Fruit fly (Drosophila melanogaster) whole organism: Measurements from ENCODE around the gene Syx18.

Source experiments
- CG8478 ChIP-seq: fragments of >200 bp; optimal IDR thresholded peaks from 2 replicates; lab custom pipeline; 2018; ENCODE audit warnings: inconsistent platforms
- Dll ChIP-seq: fragments of >200 bp; optimal IDR thresholded peaks from 2 replicates; lab custom pipeline; 2017
- EcR ChIP-seq, 2 experiments: fragments of >200 bp; optimal IDR thresholded peaks; 2 replicates each; lab custom pipeline; 2017; ENCODE audit warnings: missing biosample characterization in 2 of 2, missing genetic modification characterization in 2 of 2, missing genetic modification reagents in 2 of 2
- pan ChIP-seq: fragments of >200 bp; optimal IDR thresholded peaks from 2 replicates; lab custom pipeline; 2017
- psq ChIP-seq: fragments of >200 bp; optimal IDR thresholded peaks from 2 replicates; lab custom pipeline; 2017
- usp ChIP-seq: fragments of >200 bp; optimal IDR thresholded peaks from 2 replicates; lab custom pipeline; 2017; ENCODE audit warnings: missing biosample characterization, missing genetic modification characterization, mixed read lengths

The Syx18 gene

dm6 chr3R:24625517-24625925, at the start of gene Syx18, which contains the start of gene atl:
Gene Syx18, minus strand, starts transcription at chr3R:24625562.
Gene atl, plus strand, starts transcription at chr3R:24625671.
- no peak for TF ChIP-seq psq (lab: Kevin White, UChicago)
- no peak for TF ChIP-seq usp
- TF ChIP-seq CG8478, result no peak
- TF ChIP-seq EcR (GFP tag; optimal IDR thresholded peaks at IDR 0.05; lab: Kevin White, UChicago), result no peak
- TF ChIP-seq pan (lab: Kevin White, UChicago), result no peak
- TF ChIP-seq Dll (lab: Kevin White, UChicago), result no peak

DNA sequence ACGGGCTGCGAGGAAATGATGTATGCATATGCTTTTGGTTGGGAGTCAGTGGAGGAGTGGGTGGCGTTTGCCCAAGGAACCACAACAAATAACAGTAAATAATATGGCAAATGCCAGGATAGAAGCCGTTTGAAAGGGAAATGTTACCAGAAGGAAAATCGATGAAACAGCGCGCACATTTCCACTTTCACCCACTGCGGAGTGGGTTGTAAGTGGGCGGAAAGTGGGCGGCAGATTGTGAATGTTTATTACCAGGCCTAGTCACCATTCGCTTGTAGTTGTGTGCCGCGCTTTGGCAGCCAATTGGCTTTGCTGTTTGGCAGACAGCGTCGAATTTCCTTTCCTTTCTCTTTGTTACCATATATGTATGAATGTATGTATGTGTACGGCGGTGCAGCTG, 46.3 kb upstream of the Syx18 start:
- TF ChIP-seq usp, result no peak
- TF ChIP-seq CG8478, result no peak
- no peak for TF ChIP-seq pan (lab: Kevin White, UChicago)
- no peak for TF ChIP-seq Dll (lab: Kevin White, UChicago)
- TF ChIP-seq EcR (GFP tag; optimal IDR thresholded peaks at IDR 0.05; lab: Kevin White, UChicago), result no peak
- TF ChIP-seq psq (lab: Kevin White, UChicago), result no peak

dm6 chr3R:24667538-24668207, 42.3 kb upstream of the Syx18 start:
- TF ChIP-seq Dll (lab: Kevin White, UChicago) (peak; percentile 68), pan (lab: Kevin White, UChicago) (no peak)

dm6 chr3R:24663044-24663443, 37.7 kb upstream of the Syx18 start:
- TF ChIP-seq EcR (GFP tag; optimal IDR thresholded peaks at IDR 0.05; lab: Kevin White, UChicago) (no peak), usp (no peak), psq (lab: Kevin White, UChicago) (no peak)

- TF ChIP-seq Dll (lab: Kevin White, UChicago) (no peak), CG8478 (no peak), EcR (GFP tag; optimal IDR thresholded peaks at IDR 0.05; lab: Kevin White, UChicago) (no peak), pan (lab: Kevin White, UChicago) (no peak), usp (no peak), psq (lab: Kevin White, UChicago) (no peak)
Observed at dm6 chr3R:24662412-24662796, 37.0 kb upstream of the Syx18 start, which contains the start of gene slo. Gene slo, plus strand, starts transcription at chr3R:24662491.

- no peak for TF ChIP-seq EcR (GFP tag; optimal IDR thresholded peaks at IDR 0.05; lab: Kevin White, UChicago)
Observed at dm6 chr3R:24661679-24662411, 36.5 kb upstream of the Syx18 start, which contains the start of gene Ppox. Gene Ppox, minus strand, starts transcription at chr3R:24661851.

dm6 chr3R:24659173-24659846, 33.9 kb upstream of the Syx18 start, which contains the start of gene CG31126:
Gene CG31126, plus strand, starts transcription at chr3R:24659621.
- TF ChIP-seq psq (lab: Kevin White, UChicago) (no peak), Dll (lab: Kevin White, UChicago) (no peak), pan (lab: Kevin White, UChicago) (no peak), CG8478 (no peak), usp (no peak)

DNA sequence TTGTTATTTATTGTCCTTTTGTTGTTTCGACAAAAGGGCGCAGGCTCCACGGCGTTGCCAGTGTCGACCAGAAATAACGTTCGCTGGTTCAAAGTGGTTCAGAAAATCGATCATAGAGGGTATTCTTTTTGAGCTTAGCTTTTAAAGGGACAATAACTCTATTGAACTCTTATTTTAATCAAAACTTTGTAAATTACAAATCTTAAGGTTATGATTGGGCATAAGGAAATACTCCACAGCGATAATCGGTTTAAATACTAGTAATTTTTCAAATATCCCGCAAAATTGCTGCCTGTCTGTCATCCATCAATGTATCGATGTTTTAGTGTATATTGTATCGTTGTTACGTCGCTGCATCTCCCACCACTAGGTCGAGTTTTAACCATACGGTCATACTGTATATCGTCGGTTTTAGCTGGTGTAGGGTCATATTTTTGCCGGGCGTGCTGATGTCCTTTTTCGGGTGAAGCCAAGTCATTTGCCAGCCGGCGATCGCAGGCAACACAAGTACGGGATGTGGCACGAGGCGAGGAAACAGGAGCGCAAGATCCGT, 29.5 kb upstream of the Syx18 start, which contains the start of the genes CG31125 and CG6695:
Gene CG31125, minus strand, starts transcription at position 51 of the 553 bp plus-strand sequence.
Gene CG6695, plus strand, starts transcription at position 391 of the 553 bp plus-strand sequence.
- TF ChIP-seq usp (no peak), CG8478 (no peak), Dll (lab: Kevin White, UChicago) (no peak), pan (lab: Kevin White, UChicago) (no peak), psq (lab: Kevin White, UChicago) (no peak), EcR (GFP tag; optimal IDR thresholded peaks at IDR 0.05; lab: Kevin White, UChicago) (no peak)

DNA sequence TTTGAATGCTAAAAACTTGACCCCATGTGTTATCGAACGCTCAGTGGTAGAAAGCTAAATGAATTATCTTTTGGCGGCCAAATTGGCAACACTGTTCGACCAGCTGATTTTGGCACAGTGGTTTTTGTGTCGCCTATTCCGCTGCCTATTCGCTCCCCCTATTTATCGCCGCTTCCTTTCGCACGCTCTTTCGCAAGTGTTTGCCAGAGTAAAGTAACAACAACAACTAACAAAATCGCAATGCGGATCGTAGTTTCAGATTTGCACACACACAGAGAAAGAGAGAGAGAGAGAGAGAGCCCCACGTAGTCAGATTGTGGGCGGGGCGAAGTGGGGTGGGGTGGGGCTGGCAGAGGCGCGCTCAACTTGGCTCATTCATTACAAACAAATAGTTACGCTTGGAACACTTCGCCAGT, 25.7 kb upstream of the Syx18 start:
- TF ChIP-seq EcR (GFP tag; optimal IDR thresholded peaks at IDR 0.05; lab: Kevin White, UChicago), result no peak

- TF ChIP-seq CG8478 (no peak), pan (lab: Kevin White, UChicago) (no peak), psq (lab: Kevin White, UChicago) (no peak), usp (no peak), EcR (GFP tag; optimal IDR thresholded peaks at IDR 0.05; lab: Kevin White, UChicago) (no peak), Dll (lab: Kevin White, UChicago) (no peak)
Observed at dm6 chr3R:24649923-24650322, 24.6 kb upstream of the Syx18 start, which contains the start of the genes puf and ash2. Gene puf, minus strand, starts transcription at chr3R:24650043. Gene ash2, plus strand, starts transcription at chr3R:24650125.

DNA sequence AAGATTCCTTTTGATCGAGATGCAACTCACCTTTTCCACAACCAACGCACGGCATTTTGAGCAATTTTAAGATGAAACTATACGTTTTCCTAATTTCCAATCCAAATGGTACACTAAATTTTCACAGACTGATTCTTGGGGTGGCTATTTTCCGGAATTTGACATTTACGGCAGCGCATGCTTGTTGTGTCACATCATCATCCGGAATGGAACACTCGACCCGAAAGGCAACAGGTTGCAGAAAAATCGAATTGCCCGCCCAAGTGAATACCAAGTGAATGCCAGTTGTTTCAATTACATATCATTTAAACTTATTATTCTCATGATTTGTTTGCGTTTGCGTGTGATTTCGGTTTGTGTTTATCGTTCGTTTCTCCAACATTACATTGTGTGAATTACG, 9.6 kb upstream of the Syx18 start, which contains the start of gene MtnF:
Gene MtnF, minus strand, starts transcription at position 209 of the 400 bp plus-strand sequence.
- TF ChIP-seq psq (lab: Kevin White, UChicago) (no peak), Dll (lab: Kevin White, UChicago) (no peak), EcR (GFP tag; optimal IDR thresholded peaks at IDR 0.05; lab: Kevin White, UChicago) (no peak), CG8478 (no peak), pan (lab: Kevin White, UChicago) (no peak), usp (no peak)

DNA sequence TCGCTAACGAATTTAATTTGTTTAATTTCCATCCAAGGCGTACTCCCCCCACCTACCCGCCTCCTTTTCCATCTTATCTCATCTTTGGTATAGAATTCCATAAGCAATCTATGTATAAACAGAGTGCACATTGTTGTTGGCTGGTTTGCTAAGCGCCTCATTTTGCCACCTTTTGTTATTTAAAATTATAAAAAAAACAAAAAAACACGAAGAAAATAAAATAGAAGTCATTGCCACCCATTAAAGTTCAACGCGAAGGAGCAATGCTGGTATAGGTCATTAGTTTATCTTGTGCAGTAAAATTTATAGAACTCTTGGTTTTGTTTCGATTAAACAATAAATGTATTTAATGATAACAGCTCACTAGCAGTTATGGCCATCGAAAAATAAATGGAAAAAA, 8.9 kb upstream of the Syx18 start:
- TF ChIP-seq pan (lab: Kevin White, UChicago) (no peak), psq (lab: Kevin White, UChicago) (no peak), Dll (lab: Kevin White, UChicago) (no peak), CG8478 (no peak), usp (no peak), EcR (GFP tag; optimal IDR thresholded peaks at IDR 0.05; lab: Kevin White, UChicago) (no peak)
